Fruit fly (Drosophila melanogaster) whole organism, pupa: ENCODE measurements around the gene Brf.

Source experiments
- CG10348 ChIP-seq: fragments of 200-800 bp; sonication (Bioruptor generic); IDR thresholded peaks from 2 replicates; pipeline ENCODE4 v1.3.6; 2022; ENCODE audit warnings: missing biosample characterization, missing genetic modification characterization
- CG12605 ChIP-seq: fragments of 200-800 bp; sonication (Bioruptor generic); IDR thresholded peaks from 2 replicates; pipeline ENCODE4 v1.3.6; 2022; ENCODE audit warnings: missing biosample characterization, missing genetic modification characterization
- CG13204 ChIP-seq: fragments of 200-800 bp; sonication (Bioruptor generic); optimal IDR thresholded peaks from 2 replicates; lab custom pipeline; 2018; ENCODE audit warnings: missing biosample characterization, mild to moderate bottlenecking, missing genetic modification characterization, moderate library complexity
- CG17806 ChIP-seq: fragments of 200-800 bp; sonication (Bioruptor generic); optimal IDR thresholded peaks from 2 replicates; lab custom pipeline; 2018; ENCODE audit warnings: missing biosample characterization, mild to moderate bottlenecking, missing genetic modification characterization, moderate library complexity
- CG34367 ChIP-seq: fragments of 200-800 bp; sonication (Bioruptor generic); optimal IDR thresholded peaks from 2 replicates; lab custom pipeline; 2018; ENCODE audit warnings: missing biosample characterization, mild to moderate bottlenecking, missing genetic modification characterization
- CG4496 ChIP-seq: fragments of 200-800 bp; sonication (Bioruptor generic); IDR thresholded peaks from 3 replicates; pipeline ENCODE4 v1.3.6; 2022; ENCODE audit warnings: missing biosample characterization, missing genetic modification characterization
- CG8159 ChIP-seq: fragments of 200-800 bp; sonication (Bioruptor generic); optimal IDR thresholded peaks from 3 replicates; lab custom pipeline; 2018; ENCODE audit warnings: missing biosample characterization, mild to moderate bottlenecking, missing genetic modification characterization, moderate library complexity
- CG8301 ChIP-seq: fragments of 200-800 bp; sonication (Bioruptor generic); optimal IDR thresholded peaks from 2 replicates; lab custom pipeline; 2018; ENCODE audit warnings: missing biosample characterization, mild to moderate bottlenecking, missing genetic modification characterization
- CG9948 ChIP-seq: fragments of 200-800 bp; sonication (Bioruptor generic); optimal IDR thresholded peaks from 2 replicates; lab custom pipeline; 2018; ENCODE audit warnings: missing biosample characterization, mild to moderate bottlenecking, missing genetic modification characterization, moderate library complexity
- Ets98B ChIP-seq: fragments of 200-800 bp; sonication (Bioruptor generic); IDR thresholded peaks from 2 replicates; pipeline ENCODE4 v1.3.6; 2022; ENCODE audit warnings: missing biosample characterization, missing genetic modification characterization
- rn ChIP-seq: fragments of 200-800 bp; sonication (Bioruptor generic); IDR thresholded peaks from 2 replicates; pipeline ENCODE4 v1.3.6; 2022; ENCODE audit warnings: missing biosample characterization, missing genetic modification characterization

DNA sequence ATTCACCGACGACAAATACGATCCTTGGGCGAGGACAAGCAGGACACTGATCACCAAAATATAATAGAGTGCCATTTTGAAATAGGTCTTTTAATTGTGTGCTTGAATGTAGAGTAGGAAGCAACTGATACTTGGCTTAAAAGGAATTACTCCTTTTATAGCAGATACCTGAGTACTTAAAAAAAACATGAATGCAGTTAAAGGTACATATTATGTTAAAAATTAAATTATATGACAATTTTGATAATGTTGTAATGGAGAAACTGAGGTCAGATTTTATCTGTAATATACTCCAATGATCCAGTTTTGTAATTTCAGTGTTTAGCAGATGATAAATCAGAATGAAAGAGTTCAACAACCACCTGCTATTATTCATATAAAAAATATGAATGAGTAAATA is 31.0 kb upstream of the Brf start, which contains the start of gene CG14332:
- TF ChIP-seq CG17806 (no peak), rn (no peak), Ets98B (GFP tag; lab: Robert Waterston, UW) (no peak), CG12605 (GFP tag; lab: Robert Waterston, UW) (no peak), CG8159 (no peak), CG8301 (tag; lab: Kevin White, UChicago) (no peak), CG13204 (no peak), CG10348 (GFP tag; lab: Robert Waterston, UW) (no peak), CG34367 (tag; lab: Kevin White, UChicago) (no peak), CG4496 (GFP tag; lab: Robert Waterston, UW) (no peak), CG9948 (tag; lab: Kevin White, UChicago) (no peak)
